Worm (Caenorhabditis elegans): ENCODE results near the gene C10E2.5.

Gene C10E2.5

ce11 chrX:16724954-16725353 lies 29.4 kb downstream of the C10E2.5 start (continued):
- TF ChIP-seq dpl-1 (GFP tag; optimal IDR thresholded peaks at IDR 0.05) (no peak), ama-1 (optimal IDR thresholded peaks at IDR 0.05) (no peak), lin-35 (GFP tag; optimal IDR thresholded peaks at IDR 0.05) (peak in 1 of 2 experiments; percentile 46), irx-1 (tag; optimal IDR thresholded peaks at IDR 0.05) (no peak), mef-2 (tag; optimal IDR thresholded peaks at IDR 0.05) (no peak), F16B12.6 (tag; optimal IDR thresholded peaks at IDR 0.05) (no peak), nhr-28 (tag; optimal IDR thresholded peaks at IDR 0.05) (no peak), ceh-88 (GFP tag; IDR thresholded peaks at IDR 0.05) (no peak), sox-4 (tag; optimal IDR thresholded peaks at IDR 0.05) (no peak), unc-30 (tag; optimal IDR thresholded peaks at IDR 0.05) (no peak), aha-1 (tag; optimal IDR thresholded peaks at IDR 0.05) (no peak), blmp-1 (tag; optimal IDR thresholded peaks at IDR 0.05) (peak; percentile 73), fkh-4 (tag; optimal IDR thresholded peaks at IDR 0.05; ENCODE audit: borderline replicate concordance) (no peak), C16A3.4 (tag; optimal IDR thresholded peaks at IDR 0.05) (no peak), C34B4.2 (tag; optimal IDR thresholded peaks at IDR 0.05) (no peak), isw-1 (GFP tag; IDR thresholded peaks at IDR 0.05) (no peak), lin-14 (GFP tag; optimal IDR thresholded peaks at IDR 0.05) (peak; percentile 73), ztf-4 (tag; optimal IDR thresholded peaks at IDR 0.05) (no peak), pag-3 (tag; optimal IDR thresholded peaks at IDR 0.05; ENCODE audit: borderline replicate concordance, insufficient read depth) (no peak), nhr-90 (tag; optimal IDR thresholded peaks at IDR 0.05; ENCODE audit: poor library complexity) (no peak), efl-1 (optimal IDR thresholded peaks at IDR 0.05) (no peak), efl-1 (GFP tag; optimal IDR thresholded peaks at IDR 0.05 in 1 of 2) (no peak), elt-3 (tag; optimal IDR thresholded peaks at IDR 0.05) (peak in 2 of 6 experiments; percentile 28 to 74), egl-27 (tag; optimal IDR thresholded peaks at IDR 0.05) (no peak), nhr-85 (tag) (peak; percentile 69), mep-1 (tag; optimal IDR thresholded peaks at IDR 0.05) (no peak), nhr-237 (tag; optimal IDR thresholded peaks at IDR 0.05) (no peak), dsc-1 (tag; optimal IDR thresholded peaks at IDR 0.05) (no peak), nhr-20 (tag; optimal IDR thresholded peaks at IDR 0.05) (peak; percentile 49), elt-2 (tag; optimal IDR thresholded peaks at IDR 0.05) (no peak), lin-13 (GFP tag; optimal IDR thresholded peaks at IDR 0.05) (no peak)

ce11 chrX:16721930-16722329 lies 32.4 kb downstream of the C10E2.5 start:
- TF ChIP-seq snpc-4 (tag; optimal IDR thresholded peaks at IDR 0.05) (peak; percentile 50), skn-1 (tag; optimal IDR thresholded peaks at IDR 0.05) (no peak), pag-3 (tag; optimal IDR thresholded peaks at IDR 0.05; ENCODE audit: borderline replicate concordance, insufficient read depth) (no peak)

DNA sequence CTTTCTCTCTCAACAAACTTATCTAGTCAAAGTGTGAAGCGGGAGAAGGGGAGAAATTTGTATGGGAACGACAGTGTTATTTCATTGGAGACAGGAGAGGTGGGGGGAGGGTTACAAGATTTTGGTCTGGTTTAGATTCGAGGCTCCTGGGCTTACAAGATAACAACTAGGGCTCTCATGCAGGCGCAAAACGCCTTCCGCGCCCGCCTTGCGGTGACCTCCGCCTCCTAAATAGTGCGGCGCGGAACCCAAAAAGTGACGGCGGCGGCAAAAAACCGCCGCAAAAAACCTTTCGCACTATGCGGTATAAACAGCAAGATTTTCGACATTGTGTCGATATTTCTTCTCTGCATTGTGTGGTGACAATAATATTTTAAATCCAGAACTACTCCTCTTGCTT lies 38.4 kb downstream of the C10E2.5 start:
- TF ChIP-seq fos-1 (tag; optimal IDR thresholded peaks at IDR 0.05) (no peak), egl-27 (tag; optimal IDR thresholded peaks at IDR 0.05) (no peak), irx-1 (tag; optimal IDR thresholded peaks at IDR 0.05) (no peak), hlh-17 (GFP tag; optimal IDR thresholded peaks at IDR 0.05; ENCODE audit: borderline replicate concordance) (no peak), hpl-2 (GFP tag; optimal IDR thresholded peaks at IDR 0.05) (no peak), alr-1 (tag; optimal IDR thresholded peaks at IDR 0.05; ENCODE audit: borderline replicate concordance) (no peak), ceh-90 (tag; optimal IDR thresholded peaks at IDR 0.05) (no peak), mdl-1 (tag; optimal IDR thresholded peaks at IDR 0.05) (no peak), unc-98 (GFP tag; IDR thresholded peaks at IDR 0.05) (no peak), unc-62 (GFP tag; optimal IDR thresholded peaks at IDR 0.05) (no peak), sox-4 (tag; optimal IDR thresholded peaks at IDR 0.05) (no peak), lin-35 (GFP tag; optimal IDR thresholded peaks at IDR 0.05) (no peak), tbx-2 (tag; optimal IDR thresholded peaks at IDR 0.05) (no peak), isw-1 (GFP tag; IDR thresholded peaks at IDR 0.05) (no peak), unc-86 (tag; optimal IDR thresholded peaks at IDR 0.05) (no peak), lin-14 (GFP tag; optimal IDR thresholded peaks at IDR 0.05) (no peak), zag-1 (tag; optimal IDR thresholded peaks at IDR 0.05) (no peak)
